Worm (Caenorhabditis elegans) whole organism, L4 larva: ENCODE measurements around the gene mnm-2.

Source experiments
- F10B5.3 ChIP-seq: sonication (generic microtip); optimal IDR thresholded peaks from 2 replicates; lab custom pipeline; 2016; ENCODE audit warnings: mild to moderate bottlenecking, missing genetic modification characterization, missing compliant biosample characterization
- F26F4.8 ChIP-seq: fragments of 200-800 bp; sonication (Bioruptor generic); conservative IDR thresholded peaks from 2 replicates; pipeline ENCODE4 v1.3.6; 2022; ENCODE audit warnings: missing genetic modification characterization, missing compliant biosample characterization
- R02D3.7 ChIP-seq: fragments of 150-350 bp; sonication (generic microtip); optimal IDR thresholded peaks from 3 replicates; lab custom pipeline; 2014; ENCODE audit warnings: missing biosample characterization, missing genetic modification characterization
- T26A8.4 ChIP-seq: fragments of 200-800 bp; sonication (Bioruptor generic); IDR thresholded peaks from 2 replicates; pipeline ENCODE4 v1.3.6; 2022; ENCODE audit warnings: missing genetic modification characterization, missing compliant biosample characterization
- Y48G9A.11 ChIP-seq: fragments of 200-800 bp; sonication (Bioruptor generic); IDR thresholded peaks from 2 replicates; pipeline ENCODE4 v1.3.6; 2022; ENCODE audit warnings: missing genetic modification reagents, missing genetic modification characterization, missing compliant biosample characterization
- Y5F2A.4 ChIP-seq: fragments of 200-800 bp; sonication (Bioruptor generic); optimal IDR thresholded peaks from 2 replicates; lab custom pipeline; 2018; ENCODE audit warnings: mild to moderate bottlenecking, missing genetic modification characterization, missing compliant biosample characterization
- ZK546.5 ChIP-seq, 2 experiments: sonication (generic microtip); optimal IDR thresholded peaks; 2 replicates each; lab custom pipeline; 2017; ENCODE audit warnings: missing biosample characterization in 2 of 2, missing genetic modification characterization in 2 of 2
- aly-2 ChIP-seq: sonication (generic microtip); optimal IDR thresholded peaks from 2 replicates; lab custom pipeline; 2018; ENCODE audit warnings: missing biosample characterization, missing genetic modification characterization
- attf-4 ChIP-seq: sonication (generic microtip); optimal IDR thresholded peaks from 3 replicates; lab custom pipeline; 2017; ENCODE audit warnings: missing biosample characterization, missing genetic modification characterization
- ceh-32 ChIP-seq: sonication (generic microtip); optimal IDR thresholded peaks from 2 replicates; lab custom pipeline; 2016; ENCODE audit warnings: mild to moderate bottlenecking, missing genetic modification characterization, missing compliant biosample characterization; ENCODE audit not compliant: poor library complexity
- ceh-44 ChIP-seq: fragments of 200-800 bp; sonication (Bioruptor generic); IDR thresholded peaks from 2 replicates; pipeline ENCODE4 v1.3.6; 2022; ENCODE audit warnings: missing genetic modification reagents, missing genetic modification characterization, missing compliant biosample characterization
- daf-12 ChIP-seq: fragments of 150-350 bp; optimal IDR thresholded peaks from 2 replicates; lab custom pipeline; 2014; ENCODE audit warnings: missing biosample characterization, missing genetic modification reagents, missing genetic modification characterization
- daf-8 ChIP-seq: fragments of 200-800 bp; sonication (Bioruptor generic); IDR thresholded peaks from 2 replicates; pipeline ENCODE4 v1.3.6; 2022; ENCODE audit warnings: missing genetic modification characterization, missing compliant biosample characterization
- duxl-1 ChIP-seq: sonication (generic microtip); optimal IDR thresholded peaks from 2 replicates; lab custom pipeline; 2016; ENCODE audit warnings: mild to moderate bottlenecking, missing genetic modification characterization, moderate library complexity, missing compliant biosample characterization; ENCODE audit not compliant: poor library complexity
- dve-1 ChIP-seq: sonication (generic microtip); optimal IDR thresholded peaks from 2 replicates; lab custom pipeline; 2017; ENCODE audit warnings: antibody characterized with exemption, mild to moderate bottlenecking, missing genetic modification characterization, missing compliant biosample characterization; ENCODE audit not compliant: insufficient read depth
- hlh-30 ChIP-seq: sonication (generic microtip); optimal IDR thresholded peaks from 2 replicates; lab custom pipeline; 2017; ENCODE audit warnings: antibody characterized with exemption, mild to moderate bottlenecking, missing genetic modification characterization, missing compliant biosample characterization; ENCODE audit not compliant: insufficient read depth
- hmg-1.1 ChIP-seq: fragments of 200-800 bp; sonication (Bioruptor generic); IDR thresholded peaks from 2 replicates; pipeline ENCODE4 v1.3.6; 2022; ENCODE audit warnings: missing genetic modification reagents, missing genetic modification characterization, missing compliant biosample characterization
- lin-15B ChIP-seq: fragments of 150-350 bp; sonication (generic microtip); optimal IDR thresholded peaks from 3 replicates; lab custom pipeline; 2014; ENCODE audit warnings: missing biosample characterization, missing genetic modification characterization
- lin-39 ChIP-seq: fragments of 150-350 bp; optimal IDR thresholded peaks from 2 replicates; lab custom pipeline; 2014; ENCODE audit warnings: missing biosample characterization, missing genetic modification reagents, missing genetic modification characterization
- lsy-2 ChIP-seq, 2 experiments: fragments of 150-350 bp in 1 of 2; sonication (generic microtip) in 1 of 2; optimal IDR thresholded peaks; 2 replicates each; lab custom pipeline; 2014 to 2017; ENCODE audit warnings: missing biosample characterization in 2 of 2, missing genetic modification characterization in 2 of 2
- nhr-10 ChIP-seq: fragments of 150-350 bp; optimal IDR thresholded peaks from 2 replicates; lab custom pipeline; 2014; ENCODE audit warnings: missing biosample characterization, missing genetic modification characterization
- nhr-102 ChIP-seq: sonication (generic microtip); optimal IDR thresholded peaks from 2 replicates; lab custom pipeline; 2016; ENCODE audit warnings: mild to moderate bottlenecking, missing genetic modification characterization, moderate library complexity, missing compliant biosample characterization
- nhr-11 ChIP-seq: fragments of 150-350 bp; optimal IDR thresholded peaks from 2 replicates; lab custom pipeline; 2014; ENCODE audit warnings: missing biosample characterization, missing genetic modification characterization
- nhr-111 ChIP-seq: fragments of 200-800 bp; sonication (Bioruptor generic); optimal IDR thresholded peaks from 2 replicates; lab custom pipeline; 2018; ENCODE audit warnings: mild to moderate bottlenecking, missing genetic modification characterization, missing compliant biosample characterization
- nhr-25 ChIP-seq: sonication (generic microtip); optimal IDR thresholded peaks from 2 replicates; lab custom pipeline; 2017; ENCODE audit warnings: missing genetic modification characterization, mild to moderate bottlenecking, missing compliant biosample characterization, antibody characterized with exemption, moderate library complexity, borderline replicate concordance; ENCODE audit not compliant: insufficient read depth
- nhr-28 ChIP-seq: fragments of 150-350 bp; optimal IDR thresholded peaks from 2 replicates; lab custom pipeline; 2014; ENCODE audit warnings: missing biosample characterization, missing genetic modification characterization
- nhr-48 ChIP-seq: sonication (generic microtip); optimal IDR thresholded peaks from 2 replicates; lab custom pipeline; 2016; ENCODE audit warnings: mild to moderate bottlenecking, missing genetic modification characterization, missing compliant biosample characterization
- nhr-77 ChIP-seq: fragments of 150-350 bp; optimal IDR thresholded peaks from 2 replicates; lab custom pipeline; 2014; ENCODE audit warnings: missing biosample characterization, missing genetic modification characterization
- php-3 ChIP-seq: fragments of 200-800 bp; sonication (Bioruptor generic); IDR thresholded peaks from 2 replicates; pipeline ENCODE4 v1.3.6; 2022; ENCODE audit warnings: missing genetic modification reagents, missing genetic modification characterization, missing compliant biosample characterization
- pqm-1 ChIP-seq: sonication (generic microtip); optimal IDR thresholded peaks from 2 replicates; lab custom pipeline; 2017; ENCODE audit warnings: missing biosample characterization, missing genetic modification characterization
- rbr-2 ChIP-seq: sonication (generic microtip); optimal IDR thresholded peaks from 2 replicates; lab custom pipeline; 2016; ENCODE audit warnings: missing genotype, missing genetic modification characterization, missing compliant biosample characterization
- saeg-2 ChIP-seq: fragments of 200-800 bp; sonication (Bioruptor generic); IDR thresholded peaks from 2 replicates; pipeline ENCODE4 v1.3.6; 2022; ENCODE audit warnings: missing genetic modification reagents, missing genetic modification characterization, missing compliant biosample characterization
- sdz-12 ChIP-seq: fragments of 200-800 bp; sonication (Bioruptor generic); optimal IDR thresholded peaks from 2 replicates; lab custom pipeline; 2018; ENCODE audit warnings: mild to moderate bottlenecking, missing genetic modification characterization, missing compliant biosample characterization
- skn-1 ChIP-seq: fragments of 150-350 bp; optimal IDR thresholded peaks from 2 replicates; lab custom pipeline; 2014; ENCODE audit warnings: missing biosample characterization, missing genetic modification characterization
- tra-1 ChIP-seq: fragments of 200-800 bp; sonication (Bioruptor generic); IDR thresholded peaks from 2 replicates; pipeline ENCODE4 v1.3.6; 2022; ENCODE audit warnings: missing genetic modification reagents, missing genetic modification characterization, missing compliant biosample characterization
- zag-1 ChIP-seq: fragments of 150-350 bp; optimal IDR thresholded peaks from 2 replicates; lab custom pipeline; 2014; ENCODE audit warnings: missing biosample characterization, missing genetic modification characterization
- zip-2 ChIP-seq: fragments of 150-350 bp; optimal IDR thresholded peaks from 2 replicates; lab custom pipeline; 2014; ENCODE audit warnings: missing biosample characterization, missing genetic modification characterization
- ztf-7 ChIP-seq: fragments of 150-350 bp; optimal IDR thresholded peaks from 2 replicates; lab custom pipeline; 2014; ENCODE audit warnings: missing biosample characterization, missing genetic modification characterization

mnm-2 gene

ce11 chrX:7430483-7430882 is 5.8 kb upstream of the mnm-2 start (continued):
- TF ChIP-seq nhr-102 (tag; lab: Kevin White, UChicago) (no peak), duxl-1 (tag; lab: Kevin White, UChicago) (no peak), lin-39 (tag; lab: Kevin White, UChicago) (no peak), rbr-2 (tag; lab: Kevin White, UChicago) (no peak), nhr-25 (tag; lab: Kevin White, UChicago) (peak; percentile 38), T26A8.4 (no peak), aly-2 (tag; lab: Kevin White, UChicago) (no peak), lin-15B (tag; lab: Kevin White, UChicago) (no peak), nhr-28 (tag; lab: Kevin White, UChicago) (peak; percentile 42), ztf-7 (tag; lab: Kevin White, UChicago) (no peak)
- TF ChIP-seq, all 104 proteins: peak for 4

- no peak for TF ChIP-seq tra-1 (GFP tag; lab: Robert Waterston, UW)
- TF ChIP-seq Y48G9A.11 (GFP tag; lab: Robert Waterston, UW) = no peak
- TF ChIP-seq ceh-44 (GFP tag; lab: Robert Waterston, UW) = no peak
- TF ChIP-seq nhr-77 (tag; lab: Kevin White, UChicago) = no peak
- no peak for TF ChIP-seq nhr-10 (tag; lab: Kevin White, UChicago)
- TF ChIP-seq nhr-48 = no peak
- no peak for TF ChIP-seq hlh-30 (tag; lab: Kevin White, UChicago)
- no peak for TF ChIP-seq nhr-11 (tag; lab: Kevin White, UChicago)
- no peak for TF ChIP-seq daf-8 (GFP tag; lab: Robert Waterston, UW)
- TF ChIP-seq F26F4.8 = no peak
- no peak for TF ChIP-seq hmg-1.1 (GFP tag; lab: Robert Waterston, UW)
- no peak for TF ChIP-seq sdz-12 (GFP tag; lab: Kevin White, UChicago)
- TF ChIP-seq zip-2 = no peak
- no peak for TF ChIP-seq php-3 (GFP tag; lab: Robert Waterston, UW)
- TF ChIP-seq attf-4 (tag; lab: Kevin White, UChicago) = no peak
- no peak for TF ChIP-seq saeg-2
- TF ChIP-seq aly-2 (tag; lab: Kevin White, UChicago) = no peak
- no peak for TF ChIP-seq pqm-1 (tag; lab: Kevin White, UChicago)
These were observed 4.1 kb downstream of the mnm-2 start, which contains the start of gene C10A4.9 for ce11 chrX:7420571-7420970. C10A4.9 (plus strand) TSS chrX:7420871.

- no peak for TF ChIP-seq nhr-25 (tag; lab: Kevin White, UChicago)
- TF ChIP-seq ceh-32 = no peak
- TF ChIP-seq nhr-111 = no peak
- TF ChIP-seq F10B5.3 (tag; lab: Kevin White, UChicago) = no peak
- TF ChIP-seq saeg-2 = no peak
- TF ChIP-seq lsy-2 (tag; optimal IDR thresholded peaks at IDR 0.05; lab: Kevin White, UChicago) = no peak
- no peak for TF ChIP-seq zag-1 (tag; lab: Kevin White, UChicago)
- TF ChIP-seq skn-1 (tag; lab: Kevin White, UChicago) = no peak
- no peak for TF ChIP-seq ZK546.5 (tag; optimal IDR thresholded peaks at IDR 0.05; lab: Kevin White, UChicago)
- TF ChIP-seq dve-1 = no peak
- TF ChIP-seq Y5F2A.4 (GFP tag; lab: Kevin White, UChicago) = no peak
- no peak for TF ChIP-seq daf-12 (tag; lab: Kevin White, UChicago)
- TF ChIP-seq hmg-1.1 (GFP tag; lab: Robert Waterston, UW) = no peak
- TF ChIP-seq R02D3.7 = no peak
- TF ChIP-seq, all 104 proteins: peak for 0
These were observed 8.6 kb downstream of the mnm-2 start, which contains the start of gene C10A4.1 for ce11 chrX:7416082-7416481. C10A4.1 (plus strand) TSS chrX:7416382.
